Worm (Caenorhabditis elegans) whole organism, L4/young adult: ENCODE results near the gene H12D21.6.

Experiments
- W03F9.2 ChIP-seq: fragments of 150-350 bp; optimal IDR thresholded peaks from 2 replicates; lab custom pipeline; 2014; ENCODE audit warnings: missing biosample characterization, missing genetic modification characterization
- him-1 ChIP-seq: sonication (generic microtip); optimal IDR thresholded peaks from 2 replicates; lab custom pipeline; 2016; ENCODE audit warnings: missing genotype, missing genetic modification reagents, missing genetic modification characterization, missing compliant biosample characterization

DNA sequence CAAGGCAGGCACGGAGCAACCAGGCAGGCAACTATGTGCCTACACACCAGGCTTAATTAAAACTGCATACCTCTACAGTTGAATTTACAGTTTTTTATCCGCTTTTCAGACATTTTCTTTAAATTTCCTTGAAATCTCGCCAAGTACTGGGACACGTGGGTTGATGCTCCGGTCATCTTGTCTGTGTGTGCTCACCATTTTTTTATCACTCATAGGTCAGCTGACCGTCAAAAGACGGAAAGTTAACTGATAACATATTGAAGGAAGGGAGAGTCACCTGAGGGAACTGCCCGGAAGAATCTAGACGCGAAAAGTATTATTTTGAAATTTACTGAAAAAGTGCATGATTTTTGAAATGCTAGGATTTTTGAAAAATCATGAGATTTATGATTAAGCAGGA, 47.1 kb downstream of the H12D21.6 start:
- TF ChIP-seq him-1 (no peak), W03F9.2 (no peak)
